Worm (Caenorhabditis elegans) whole organism, L4 larva: ENCODE measurements around the gene col-71.

Experiments used
- D1046.2 ChIP-seq: fragments of 200-800 bp; sonication (Bioruptor generic); IDR thresholded peaks from 2 replicates; pipeline ENCODE4 v1.3.6; 2022; ENCODE audit warnings: missing genetic modification characterization, missing compliant biosample characterization
- F49E8.2 ChIP-seq: sonication (generic microtip); optimal IDR thresholded peaks from 2 replicates; lab custom pipeline; 2016; ENCODE audit warnings: missing compliant biosample characterization, mild to moderate bottlenecking, missing genetic modification characterization, borderline replicate concordance
- R02D3.7 ChIP-seq: fragments of 150-350 bp; sonication (generic microtip); optimal IDR thresholded peaks from 3 replicates; lab custom pipeline; 2014; ENCODE audit warnings: missing biosample characterization, missing genetic modification characterization
- Y48G9A.11 ChIP-seq: fragments of 200-800 bp; sonication (Bioruptor generic); IDR thresholded peaks from 2 replicates; pipeline ENCODE4 v1.3.6; 2022; ENCODE audit warnings: missing genetic modification reagents, missing genetic modification characterization, missing compliant biosample characterization
- ama-1 ChIP-seq: fragments of 150-350 bp; optimal IDR thresholded peaks from 2 replicates; lab custom pipeline; 2014; ENCODE audit warnings: inconsistent platforms, mixed read lengths
- ces-1 ChIP-seq: fragments of 150-350 bp; sonication (generic microtip); optimal IDR thresholded peaks from 4 replicates; lab custom pipeline; 2014; ENCODE audit warnings: missing biosample characterization, missing genetic modification reagents, missing genetic modification characterization
- daf-12 ChIP-seq: fragments of 150-350 bp; optimal IDR thresholded peaks from 2 replicates; lab custom pipeline; 2014; ENCODE audit warnings: missing biosample characterization, missing genetic modification reagents, missing genetic modification characterization
- hlh-30 ChIP-seq: sonication (generic microtip); optimal IDR thresholded peaks from 2 replicates; lab custom pipeline; 2017; ENCODE audit warnings: antibody characterized with exemption, mild to moderate bottlenecking, missing genetic modification characterization, missing compliant biosample characterization; ENCODE audit not compliant: insufficient read depth
- nhr-28 ChIP-seq: fragments of 150-350 bp; optimal IDR thresholded peaks from 2 replicates; lab custom pipeline; 2014; ENCODE audit warnings: missing biosample characterization, missing genetic modification characterization
- nhr-6 ChIP-seq: fragments of 150-350 bp; optimal IDR thresholded peaks from 2 replicates; lab custom pipeline; 2014; ENCODE audit warnings: missing biosample characterization, missing genetic modification characterization
- pha-4 ChIP-seq, 2 experiments: fragments of 150-350 bp in 1 of 2; fragments of 200-800 bp in 1 of 2; sonication (Bioruptor generic) in 1 of 2; IDR thresholded peaks in 1 of 2; optimal IDR thresholded peaks in 1 of 2; 2 replicates each; pipeline versions ENCODE4 v1.3.6 to Lab custom; 2014 to 2022; ENCODE audit warnings: missing genetic modification characterization in 2 of 2, missing genetic modification reagents in 2 of 2, missing biosample characterization in 1 of 2, missing compliant biosample characterization in 1 of 2
- unc-130 ChIP-seq: sonication (generic microtip); optimal IDR thresholded peaks from 2 replicates; lab custom pipeline; 2016; ENCODE audit warnings: missing genetic modification reagents, missing genetic modification characterization, missing compliant biosample characterization
- unc-62 ChIP-seq, 3 experiments: fragments of 150-350 bp in 1 of 3; sonication (generic microtip); optimal IDR thresholded peaks in 2 of 3; peaks in 1 of 3; 1 replicate in 1 of 3; 2 replicates in 2 of 3; lab custom pipeline; 2014 to 2017; ENCODE audit warnings: missing biosample characterization in 3 of 3, missing genetic modification characterization in 3 of 3, missing genetic modification reagents in 3 of 3, missing genotype in 1 of 3

DNA sequence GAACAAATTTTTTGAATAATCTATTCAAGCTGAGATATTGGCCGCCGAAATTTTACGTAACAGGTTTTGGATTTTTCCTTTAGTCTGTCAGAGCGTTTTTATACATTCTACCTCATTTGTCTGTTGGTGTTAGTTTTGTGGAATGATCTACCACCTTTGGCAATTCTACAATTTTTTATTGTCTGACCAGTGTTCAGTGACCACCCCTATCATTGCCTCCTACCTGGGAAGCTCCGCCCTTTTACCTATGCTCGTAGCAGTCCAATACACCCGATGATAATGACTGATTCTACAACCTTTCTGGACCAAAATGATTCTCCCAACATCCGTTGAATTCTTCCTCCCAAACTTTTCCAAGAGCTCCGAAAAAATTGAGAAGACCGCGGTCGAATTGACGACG, 28.6 kb downstream of the col-71 start, which contains the start of gene sdz-32:
- TF ChIP-seq F49E8.2 (tag; lab: Kevin White, UChicago) (no peak), D1046.2 (no peak), R02D3.7 (tag; lab: Kevin White, UChicago) (no peak), pha-4 (GFP tag; IDR thresholded peaks at IDR 0.05; lab: Robert Waterston, UW) (no peak), pha-4 (tag; optimal IDR thresholded peaks at IDR 0.05; lab: Kevin White, UChicago) (no peak), Y48G9A.11 (no peak), ama-1 (lab: Kevin White, UChicago) (no peak), hlh-30 (tag; lab: Kevin White, UChicago) (no peak), nhr-6 (tag; lab: Kevin White, UChicago) (no peak), nhr-28 (no peak), unc-62 (GFP tag; optimal IDR thresholded peaks at IDR 0.05 in 1 of 2; lab: Kevin White, UChicago) (no peak), unc-62 (tag; optimal IDR thresholded peaks at IDR 0.05; lab: Kevin White, UChicago) (no peak), ces-1 (GFP tag; lab: Kevin White, UChicago) (no peak), unc-130 (no peak), daf-12 (tag; lab: Kevin White, UChicago) (no peak)
